Fruit fly (Drosophila melanogaster) Kc167 (cell line): ENCODE data around the gene tgo.

ENCODE experiments used
- Myc ChIP-seq: fragments of >200 bp; optimal IDR thresholded peaks from 2 replicates; lab custom pipeline; 2017; ENCODE audit warnings: missing external identifiers
- Sin3A ChIP-seq: fragments of >200 bp; optimal IDR thresholded peaks from 2 replicates; lab custom pipeline; 2018; ENCODE audit warnings: missing external identifiers
- h ChIP-seq: fragments of >200 bp; optimal IDR thresholded peaks from 3 replicates; lab custom pipeline; 2018; ENCODE audit warnings: missing external identifiers
- insv ChIP-seq: fragments of >200 bp; optimal IDR thresholded peaks from 3 replicates; lab custom pipeline; 2018; ENCODE audit warnings: missing external identifiers
- psq ChIP-seq: fragments of >200 bp; optimal IDR thresholded peaks from 2 replicates; lab custom pipeline; 2017; ENCODE audit warnings: missing external identifiers

dm6 chr3R:9030006-9030749 lies 10.4 kb upstream of the tgo start:
- TF ChIP-seq psq (lab: Kevin White, UChicago) (no peak), h (lab: Kevin White, UChicago) (no peak), Myc (no peak), Sin3A (lab: Kevin White, UChicago) (no peak), insv (no peak)
